Worm (Caenorhabditis elegans): ENCODE data around the gene M03B6.5.

DNA sequence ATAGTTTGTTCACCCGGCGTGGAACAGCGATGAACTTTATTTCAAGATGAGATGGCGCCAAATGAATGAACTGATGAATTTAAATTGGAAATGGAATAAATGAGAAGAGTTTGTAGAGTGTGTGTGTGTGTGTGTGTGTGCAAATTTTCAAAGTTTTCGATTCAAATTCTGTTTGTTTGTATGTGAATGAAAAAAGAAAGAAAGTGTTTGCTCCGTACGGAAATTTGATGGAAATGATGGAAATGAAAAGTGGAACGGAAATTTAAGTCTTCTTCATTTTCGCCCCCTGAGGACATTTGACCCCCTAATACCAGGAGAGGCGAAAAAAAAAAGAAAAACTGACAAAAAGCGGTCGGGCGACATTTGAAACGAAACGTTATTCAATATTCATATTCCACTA lies 34.3 kb downstream of the M03B6.5 start:
- TF ChIP-seq klf-2 (GFP tag; conservative IDR thresholded peaks at IDR 0.05) (no peak), ref-1 (GFP tag; conservative IDR thresholded peaks at IDR 0.05) (no peak), tab-1 (GFP tag; IDR thresholded peaks at IDR 0.05) (no peak)

Measured in whole organism, midembryonic.